Worm (Caenorhabditis elegans): ENCODE results near the gene C05E11.7.

DNA sequence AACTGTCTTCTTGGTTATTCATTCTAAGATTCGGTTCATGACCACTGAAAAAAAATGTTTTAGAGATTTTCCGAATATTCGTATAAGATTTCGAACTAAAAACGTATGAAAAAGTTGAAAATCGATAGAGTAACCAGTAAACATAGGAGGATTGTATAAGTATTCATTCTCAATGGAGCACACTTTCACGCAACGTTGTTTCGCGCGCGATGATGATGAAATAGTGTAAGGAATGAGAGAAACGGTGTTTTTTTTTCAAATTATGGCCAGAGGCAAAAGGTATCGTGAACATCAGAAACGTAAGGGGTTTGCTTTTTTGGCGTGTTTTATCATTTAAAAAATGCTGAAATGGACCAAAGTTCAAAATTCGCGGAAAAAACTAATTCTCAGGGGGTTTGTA lies 34.1 kb upstream of the C05E11.7 start, which contains the start of gene pqn-65:
- TF ChIP-seq him-1 (tag; optimal IDR thresholded peaks at IDR 0.05) (no peak), W03F9.2 (tag; optimal IDR thresholded peaks at IDR 0.05) (no peak), dao-5 (tag; optimal IDR thresholded peaks at IDR 0.05) (no peak)

Data from whole organism, L4/young adult.